Worm (Caenorhabditis elegans): ENCODE results near the gene Y43C5A.2.
A peak's percentile ranks its signal among the peaks of the same experiment; 100 is the strongest.

Gene Y43C5A.2

ce11 chrIV:10245666-10246210, 23.9 kb upstream of the Y43C5A.2 start, which contains the start of gene F01G10.10:
Gene F01G10.10, plus strand, starts transcription at chrIV:10246160.
- TF ChIP-seq dao-5 (tag; optimal IDR thresholded peaks at IDR 0.05) (no peak), him-1 (tag; optimal IDR thresholded peaks at IDR 0.05) (no peak)

ce11 chrIV:10250577-10251075, 19.1 kb upstream of the Y43C5A.2 start, which contains the start of gene daf-14:
Gene daf-14, plus strand, starts transcription at chrIV:10250627.
- TF ChIP-seq him-1 (tag; optimal IDR thresholded peaks at IDR 0.05): no peak
- no peak for TF ChIP-seq dao-5 (tag; optimal IDR thresholded peaks at IDR 0.05)

- TF ChIP-seq him-1 (tag; optimal IDR thresholded peaks at IDR 0.05): no peak
- TF ChIP-seq dao-5 (tag; optimal IDR thresholded peaks at IDR 0.05): no peak
- TF ChIP-seq W03F9.2 (tag; optimal IDR thresholded peaks at IDR 0.05): no peak
Observed at ce11 chrIV:10251261-10251660, 18.4 kb upstream of the Y43C5A.2 start.

ce11 chrIV:10251764-10252163, 17.9 kb upstream of the Y43C5A.2 start:
- TF ChIP-seq him-1 (tag; optimal IDR thresholded peaks at IDR 0.05) (no peak), W03F9.2 (tag; optimal IDR thresholded peaks at IDR 0.05) (no peak), dao-5 (tag; optimal IDR thresholded peaks at IDR 0.05) (no peak)

ce11 chrIV:10252350-10252792, 17.3 kb upstream of the Y43C5A.2 start:
- TF ChIP-seq him-1 (tag; optimal IDR thresholded peaks at IDR 0.05) (peak; percentile 83), W03F9.2 (tag; optimal IDR thresholded peaks at IDR 0.05) (peak; percentile 69), dao-5 (tag; optimal IDR thresholded peaks at IDR 0.05) (no peak)

ce11 chrIV:10252886-10253639, 16.6 kb upstream of the Y43C5A.2 start:
- no peak for TF ChIP-seq dao-5 (tag; optimal IDR thresholded peaks at IDR 0.05)
- no peak for TF ChIP-seq him-1 (tag; optimal IDR thresholded peaks at IDR 0.05)
- no peak for TF ChIP-seq W03F9.2 (tag; optimal IDR thresholded peaks at IDR 0.05)

- TF ChIP-seq W03F9.2 (tag; optimal IDR thresholded peaks at IDR 0.05): no peak
- no peak for TF ChIP-seq him-1 (tag; optimal IDR thresholded peaks at IDR 0.05)
- no peak for TF ChIP-seq dao-5 (tag; optimal IDR thresholded peaks at IDR 0.05)
Observed at ce11 chrIV:10259557-10259956, 10.1 kb upstream of the Y43C5A.2 start, which contains the start of gene F01G10.9. Gene F01G10.9, minus strand, starts transcription at chrIV:10259657.

- no peak for TF ChIP-seq W03F9.2 (tag; optimal IDR thresholded peaks at IDR 0.05)
- no peak for TF ChIP-seq him-1 (tag; optimal IDR thresholded peaks at IDR 0.05)
- no peak for TF ChIP-seq dao-5 (tag; optimal IDR thresholded peaks at IDR 0.05)
Observed at ce11 chrIV:10261061-10261460, 8.6 kb upstream of the Y43C5A.2 start.

ce11 chrIV:10273360-10273759, 3.7 kb downstream of the Y43C5A.2 start:
- no peak for TF ChIP-seq him-1 (tag; optimal IDR thresholded peaks at IDR 0.05)

ce11 chrIV:10273781-10274313, 4.2 kb downstream of the Y43C5A.2 start, which contains the start of gene Y43C5A.3:
Gene Y43C5A.3, plus strand, starts transcription at chrIV:10274036.
- TF ChIP-seq W03F9.2 (tag; optimal IDR thresholded peaks at IDR 0.05): no peak
- no peak for TF ChIP-seq him-1 (tag; optimal IDR thresholded peaks at IDR 0.05)
- TF ChIP-seq dao-5 (tag; optimal IDR thresholded peaks at IDR 0.05): no peak

ce11 chrIV:10275050-10275449, 5.4 kb downstream of the Y43C5A.2 start:
- TF ChIP-seq W03F9.2 (tag; optimal IDR thresholded peaks at IDR 0.05) (no peak), him-1 (tag; optimal IDR thresholded peaks at IDR 0.05) (no peak), dao-5 (tag; optimal IDR thresholded peaks at IDR 0.05) (no peak)

ce11 chrIV:10276960-10277359, 7.3 kb downstream of the Y43C5A.2 start, which contains the start of gene Y43C5A.7:
Gene Y43C5A.7, plus strand, starts transcription at chrIV:10277260.
- TF ChIP-seq him-1 (tag; optimal IDR thresholded peaks at IDR 0.05): no peak
- TF ChIP-seq W03F9.2 (tag; optimal IDR thresholded peaks at IDR 0.05): no peak

- TF ChIP-seq dao-5 (tag; optimal IDR thresholded peaks at IDR 0.05): no peak
- TF ChIP-seq him-1 (tag; optimal IDR thresholded peaks at IDR 0.05): no peak
- TF ChIP-seq W03F9.2 (tag; optimal IDR thresholded peaks at IDR 0.05): no peak
Observed at ce11 chrIV:10277716-10278115, 8.0 kb downstream of the Y43C5A.2 start, which contains the start of gene Y43C5A.4. Gene Y43C5A.4, plus strand, starts transcription at chrIV:10278016.

- TF ChIP-seq dao-5 (tag; optimal IDR thresholded peaks at IDR 0.05) (no peak), W03F9.2 (tag; optimal IDR thresholded peaks at IDR 0.05) (no peak), him-1 (tag; optimal IDR thresholded peaks at IDR 0.05) (no peak)
Observed at ce11 chrIV:10281482-10281881, 11.8 kb downstream of the Y43C5A.2 start, which contains the start of gene thk-1. Gene thk-1, minus strand, starts transcription at chrIV:10281582.

All from whole organism, L4/young adult.